Worm (Caenorhabditis elegans) whole organism, late embryonic: ENCODE results near the gene dct-12.

ENCODE experiments used
- F13H6.1 ChIP-seq: sonication (generic microtip); optimal IDR thresholded peaks from 2 replicates; lab custom pipeline; 2016; ENCODE audit warnings: missing genetic modification characterization, missing compliant biosample characterization
- K02D7.2 ChIP-seq: sonication (generic microtip); optimal IDR thresholded peaks from 2 replicates; lab custom pipeline; 2017; ENCODE audit warnings: mild to moderate bottlenecking, missing genetic modification characterization, missing compliant biosample characterization
- K09A11.1 ChIP-seq: sonication (generic microtip); optimal IDR thresholded peaks from 2 replicates; lab custom pipeline; 2017; ENCODE audit warnings: antibody characterized with exemption, mild to moderate bottlenecking, missing genetic modification characterization, missing compliant biosample characterization; ENCODE audit not compliant: insufficient read depth
- ama-1 ChIP-seq: fragments of 150-350 bp; optimal IDR thresholded peaks from 2 replicates; lab custom pipeline; 2014
- hlh-13 ChIP-seq: fragments of 200-800 bp; sonication (Bioruptor generic); optimal IDR thresholded peaks from 2 replicates; lab custom pipeline; 2018; ENCODE audit warnings: mild to moderate bottlenecking, missing genetic modification characterization, missing compliant biosample characterization
- hlh-30 ChIP-seq: sonication (generic microtip); optimal IDR thresholded peaks from 2 replicates; lab custom pipeline; 2017; ENCODE audit warnings: antibody characterized with exemption, missing genetic modification characterization, missing compliant biosample characterization; ENCODE audit not compliant: insufficient read depth
- pag-3 ChIP-seq: sonication (generic microtip); optimal IDR thresholded peaks from 2 replicates; lab custom pipeline; 2016; ENCODE audit warnings: missing compliant biosample characterization, missing genetic modification characterization, borderline replicate concordance
- pha-4 ChIP-seq: fragments of 150-350 bp; optimal IDR thresholded peaks from 2 replicates; lab custom pipeline; 2018; ENCODE audit warnings: missing biosample characterization, missing genetic modification reagents, missing genetic modification characterization
- pqm-1 ChIP-seq: sonication (generic microtip); optimal IDR thresholded peaks from 2 replicates; lab custom pipeline; 2016; ENCODE audit warnings: missing genetic modification characterization, missing compliant biosample characterization
- unc-55 ChIP-seq: sonication (generic microtip); optimal IDR thresholded peaks from 2 replicates; lab custom pipeline; 2017; ENCODE audit warnings: missing biosample characterization, missing genetic modification reagents, missing genetic modification characterization
- zip-5 ChIP-seq: sonication (generic microtip); optimal IDR thresholded peaks from 2 replicates; lab custom pipeline; 2016; ENCODE audit warnings: missing genetic modification characterization, missing compliant biosample characterization

DNA sequence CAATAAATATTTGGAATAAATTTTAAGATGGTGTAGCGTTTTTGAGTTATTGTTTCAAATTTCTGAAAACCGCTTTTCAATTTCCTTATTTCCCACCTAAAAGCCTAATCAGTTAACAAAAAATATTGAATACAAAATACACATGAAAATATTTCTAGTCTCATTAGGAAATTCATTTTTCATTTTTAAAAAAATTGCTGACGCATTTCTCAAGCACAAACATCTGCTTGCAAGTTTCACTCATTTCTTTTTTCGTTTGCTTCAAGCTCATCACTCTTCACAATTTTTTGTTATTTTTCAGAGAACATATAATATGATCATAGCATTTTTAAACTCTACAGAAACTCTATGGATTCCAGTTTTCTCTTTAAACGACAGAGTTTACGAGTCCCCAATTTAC lies 44.3 kb downstream of the dct-12 start, which contains the start of gene sre-41:
- TF ChIP-seq ama-1 = no peak
- TF ChIP-seq zip-5 (tag; lab: Kevin White, UChicago) = no peak
- no peak for TF ChIP-seq K09A11.1 (tag; lab: Kevin White, UChicago)
- no peak for TF ChIP-seq unc-55
- no peak for TF ChIP-seq pag-3 (tag; lab: Kevin White, UChicago)
- TF ChIP-seq hlh-13 (GFP tag; lab: Kevin White, UChicago) = no peak
- TF ChIP-seq hlh-30 (tag; lab: Kevin White, UChicago) = no peak
- TF ChIP-seq K02D7.2 = no peak
- no peak for TF ChIP-seq F13H6.1 (tag; lab: Kevin White, UChicago)
- TF ChIP-seq pha-4 (tag; lab: Kevin White, UChicago) = no peak
- no peak for TF ChIP-seq pqm-1 (tag; lab: Kevin White, UChicago)
